Worm (Caenorhabditis elegans): ENCODE data around the gene F39G3.4.

F39G3.4 gene

ce11 chrV:4698675-4699074 lies 25.9 kb upstream of the F39G3.4 start:
- no peak for TF ChIP-seq nhr-47 (tag; optimal IDR thresholded peaks at IDR 0.05)
- TF ChIP-seq elt-3 (tag; optimal IDR thresholded peaks at IDR 0.05), result peak in 1 of 6 experiments; percentile 27
- TF ChIP-seq fkh-4 (tag; optimal IDR thresholded peaks at IDR 0.05; ENCODE audit: borderline replicate concordance), result no peak
- TF ChIP-seq mef-2 (tag; optimal IDR thresholded peaks at IDR 0.05), result no peak
- TF ChIP-seq blmp-1 (tag; optimal IDR thresholded peaks at IDR 0.05), result peak; percentile 36

ce11 chrV:4700189-4700588 lies 24.4 kb upstream of the F39G3.4 start, which contains the start of gene ZC266.1:
TSS of gene ZC266.1 (minus strand) at chrV:4700289.
- TF ChIP-seq lir-3 (tag; optimal IDR thresholded peaks at IDR 0.05; ENCODE audit: poor library complexity), result no peak
- TF ChIP-seq efl-1 (optimal IDR thresholded peaks at IDR 0.05), result no peak
- TF ChIP-seq efl-1 (GFP tag; optimal IDR thresholded peaks at IDR 0.05 in 1 of 2), result peak in 1 of 2 experiments; percentile 11

- no peak for TF ChIP-seq mef-2 (tag; optimal IDR thresholded peaks at IDR 0.05)
- TF ChIP-seq skn-1 (tag; optimal IDR thresholded peaks at IDR 0.05), result no peak
- TF ChIP-seq unc-62 (GFP tag; optimal IDR thresholded peaks at IDR 0.05), result no peak
- no peak for TF ChIP-seq ceh-82 (tag; optimal IDR thresholded peaks at IDR 0.05)
- no peak for TF ChIP-seq nhr-28 (tag; optimal IDR thresholded peaks at IDR 0.05)
- TF ChIP-seq nhr-47 (tag; optimal IDR thresholded peaks at IDR 0.05), result peak; percentile 2
- TF ChIP-seq hlh-4 (tag; optimal IDR thresholded peaks at IDR 0.05), result peak; percentile 96
- TF ChIP-seq unc-30 (tag; optimal IDR thresholded peaks at IDR 0.05), result no peak
- no peak for TF ChIP-seq fkh-10 (GFP tag; optimal IDR thresholded peaks at IDR 0.05)
- TF ChIP-seq F16B12.6 (tag; optimal IDR thresholded peaks at IDR 0.05), result no peak
These were observed 16.9 kb upstream of the F39G3.4 start for ce11 chrV:4707646-4708045.

ce11 chrV:4710464-4710863 lies 14.1 kb upstream of the F39G3.4 start, which contains the start of gene oac-24:
TSS of gene oac-24 (plus strand) at chrV:4710764.
- TF ChIP-seq snpc-4 (tag; optimal IDR thresholded peaks at IDR 0.05), result no peak
- TF ChIP-seq efl-1 (optimal IDR thresholded peaks at IDR 0.05), result no peak
- peak in 1 of 2 experiments; percentile 62 for TF ChIP-seq efl-1 (GFP tag; optimal IDR thresholded peaks at IDR 0.05 in 1 of 2)

ce11 chrV:4719965-4720364 lies 4.6 kb upstream of the F39G3.4 start, which contains the start of gene prx-6:
TSS of gene prx-6 (minus strand) at chrV:4720093.
- TF ChIP-seq efl-1 (optimal IDR thresholded peaks at IDR 0.05) (no peak), efl-1 (GFP tag; optimal IDR thresholded peaks at IDR 0.05 in 1 of 2) (peak in 1 of 2 experiments; percentile 66), elt-2 (tag; optimal IDR thresholded peaks at IDR 0.05) (peak; percentile 51), nhr-20 (tag; optimal IDR thresholded peaks at IDR 0.05) (peak; percentile 42), nhr-11 (tag; optimal IDR thresholded peaks at IDR 0.05) (no peak), nhr-85 (tag) (peak; percentile 31), pag-3 (tag; optimal IDR thresholded peaks at IDR 0.05; ENCODE audit: borderline replicate concordance, insufficient read depth) (no peak), xbp-1 (tag; optimal IDR thresholded peaks at IDR 0.05) (no peak), lin-35 (GFP tag; optimal IDR thresholded peaks at IDR 0.05) (peak in 1 of 2 experiments; percentile 7), nhr-90 (tag; optimal IDR thresholded peaks at IDR 0.05; ENCODE audit: poor library complexity) (peak; percentile 8)

ce11 chrV:4720884-4721464 lies 3.6 kb upstream of the F39G3.4 start:
- no peak for TF ChIP-seq blmp-1 (tag; optimal IDR thresholded peaks at IDR 0.05)
- no peak for TF ChIP-seq unc-130 (tag; optimal IDR thresholded peaks at IDR 0.05)
- TF ChIP-seq efl-1 (optimal IDR thresholded peaks at IDR 0.05), result no peak
- TF ChIP-seq efl-1 (GFP tag; optimal IDR thresholded peaks at IDR 0.05 in 1 of 2), result peak in 1 of 2 experiments; percentile 27
- no peak for TF ChIP-seq zag-1 (tag; optimal IDR thresholded peaks at IDR 0.05)
- no peak for TF ChIP-seq egl-13 (tag; optimal IDR thresholded peaks at IDR 0.05)
- TF ChIP-seq lin-35 (GFP tag; optimal IDR thresholded peaks at IDR 0.05), result peak in 1 of 2 experiments; percentile 44
- peak; percentile 54 for TF ChIP-seq elt-2 (tag; optimal IDR thresholded peaks at IDR 0.05)

ce11 chrV:4722314-4722713 lies 2.2 kb upstream of the F39G3.4 start, which contains the start of gene F39G3.5:
TSS of gene F39G3.5 (plus strand) at chrV:4722614.
- TF ChIP-seq nhr-237 (tag; optimal IDR thresholded peaks at IDR 0.05) (no peak), fkh-10 (GFP tag; optimal IDR thresholded peaks at IDR 0.05) (no peak), fkh-4 (tag; optimal IDR thresholded peaks at IDR 0.05; ENCODE audit: borderline replicate concordance) (no peak), unc-86 (tag; optimal IDR thresholded peaks at IDR 0.05) (no peak), ztf-11 (tag; optimal IDR thresholded peaks at IDR 0.05) (no peak), zip-4 (GFP tag; optimal IDR thresholded peaks at IDR 0.05) (no peak)
